Worm (Caenorhabditis elegans): ENCODE data around the gene cyh-1.
A peak's percentile ranks its signal among the peaks of the same experiment; 100 is the strongest.
"Not testable (repeated sequence)": the region's sequence is repeated elsewhere in the genome, so short reads cannot be mapped to it uniquely, and the experiment has no call there.

Gene cyh-1

ce11 chrII:3490797-3491196, 14.0 kb upstream of the cyh-1 start, which contains the start of gene fbxb-112:
fbxb-112 (plus strand) TSS chrII:3491097.
- TF ChIP-seq mep-1 (tag; optimal IDR thresholded peaks at IDR 0.05); hlh-1 (tag; optimal IDR thresholded peaks at IDR 0.05); tbx-8 (GFP tag; optimal IDR thresholded peaks at IDR 0.05): not testable (repeated sequence)

- TF ChIP-seq ces-1 (GFP tag; optimal IDR thresholded peaks at IDR 0.05) = no peak
These were observed 5.4 kb upstream of the cyh-1 start, which contains the start of gene Y49F6B.9 for ce11 chrII:3499386-3499785. Y49F6B.9 (minus strand) TSS chrII:3499387.

ce11 chrII:3500373-3500772, 4.4 kb upstream of the cyh-1 start:
- TF ChIP-seq nhr-28 (tag; optimal IDR thresholded peaks at IDR 0.05) (no peak), ceh-83 (GFP tag; optimal IDR thresholded peaks at IDR 0.05) (no peak), ces-1 (GFP tag; optimal IDR thresholded peaks at IDR 0.05) (no peak), sptf-1 (tag; optimal IDR thresholded peaks at IDR 0.05) (no peak), mls-2 (tag; optimal IDR thresholded peaks at IDR 0.05) (no peak), cnd-1 (tag; optimal IDR thresholded peaks at IDR 0.05) (no peak), zip-8 (tag; optimal IDR thresholded peaks at IDR 0.05) (no peak), tbx-8 (GFP tag; optimal IDR thresholded peaks at IDR 0.05) (no peak), nhr-237 (tag; optimal IDR thresholded peaks at IDR 0.05) (no peak), sem-2 (GFP tag; optimal IDR thresholded peaks at IDR 0.05) (no peak), M03D4.4 (tag; optimal IDR thresholded peaks at IDR 0.05) (no peak)

- TF ChIP-seq elt-3 (tag; optimal IDR thresholded peaks at IDR 0.05) (no peak), M03D4.4 (tag; optimal IDR thresholded peaks at IDR 0.05) (no peak), cnd-1 (tag; optimal IDR thresholded peaks at IDR 0.05) (no peak), nhr-2 (tag; optimal IDR thresholded peaks at IDR 0.05) (no peak), ceh-39 (tag; optimal IDR thresholded peaks at IDR 0.05) (no peak), sem-2 (GFP tag; optimal IDR thresholded peaks at IDR 0.05) (no peak), drap-1 (GFP tag; optimal IDR thresholded peaks at IDR 0.05) (no peak), mep-1 (tag; optimal IDR thresholded peaks at IDR 0.05) (no peak), lsy-2 (tag; optimal IDR thresholded peaks at IDR 0.05) (no peak), lin-32 (GFP tag; optimal IDR thresholded peaks at IDR 0.05) (no peak), mab-5 (tag; optimal IDR thresholded peaks at IDR 0.05) (no peak), zip-8 (tag; optimal IDR thresholded peaks at IDR 0.05) (no peak), flh-1 (GFP tag; optimal IDR thresholded peaks at IDR 0.05) (no peak), ztf-11 (tag; optimal IDR thresholded peaks at IDR 0.05) (no peak), pha-4 (tag; optimal IDR thresholded peaks at IDR 0.05) (no peak)
These were observed 2.8 kb upstream of the cyh-1 start for ce11 chrII:3502011-3502410.

DNA sequence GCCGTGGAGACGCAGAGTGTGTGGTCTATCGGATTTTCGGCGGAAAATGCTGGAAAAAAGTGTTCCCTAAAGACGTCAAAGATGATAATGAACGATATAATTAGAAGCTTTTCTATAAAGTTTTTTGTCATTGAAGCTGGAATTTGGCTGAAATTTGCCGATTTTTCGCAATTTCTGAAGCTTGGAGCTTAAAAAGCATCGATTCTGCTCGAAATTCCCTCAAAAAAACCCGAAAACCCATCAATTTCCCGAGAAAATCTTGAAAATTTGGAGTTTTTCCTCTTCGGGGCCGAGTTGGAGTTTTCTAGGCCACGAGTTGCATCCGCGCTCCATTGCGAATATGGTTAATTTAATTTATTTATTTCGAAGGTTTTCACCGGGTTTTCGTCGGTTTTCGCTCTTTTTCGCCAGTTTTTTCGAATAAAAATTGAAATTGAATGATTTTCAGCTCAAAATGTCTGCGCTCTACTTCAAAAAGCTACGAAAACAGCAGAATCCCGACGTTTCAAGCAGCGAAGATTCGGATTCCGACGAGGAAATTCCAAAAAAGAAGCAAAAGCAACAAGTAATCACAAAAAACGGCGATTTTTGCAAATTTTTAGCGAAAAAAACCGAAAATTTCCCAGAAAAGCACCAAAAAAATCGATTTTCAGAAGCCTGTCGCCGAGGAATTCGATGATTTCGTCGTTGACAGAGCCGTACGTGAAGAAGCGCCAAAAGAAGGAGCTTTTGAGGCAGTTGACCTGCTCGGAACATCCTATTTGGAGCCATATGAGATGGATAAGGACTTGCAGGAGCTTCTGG, 2.1 kb upstream of the cyh-1 start, which contains the start of the genes col-71 and Y49F6B.2:
col-71 (minus strand) TSS at position 51 of the 804 bp plus-strand sequence.
Y49F6B.2 (plus strand) TSS at position 449 of the 804 bp plus-strand sequence.
- no peak for TF ChIP-seq sem-2 (GFP tag; optimal IDR thresholded peaks at IDR 0.05)
- no peak for TF ChIP-seq ceh-83 (GFP tag; optimal IDR thresholded peaks at IDR 0.05)
- TF ChIP-seq mab-5 (tag; optimal IDR thresholded peaks at IDR 0.05) = peak; percentile 65
- peak; percentile 5 for TF ChIP-seq ceh-39 (tag; optimal IDR thresholded peaks at IDR 0.05)
- peak; percentile 46 for TF ChIP-seq nhr-237 (tag; optimal IDR thresholded peaks at IDR 0.05)
- no peak for TF ChIP-seq nhr-12 (tag; optimal IDR thresholded peaks at IDR 0.05)
- peak; percentile 73 for TF ChIP-seq lin-13 (tag; optimal IDR thresholded peaks at IDR 0.05)
- no peak for TF ChIP-seq nhr-28 (tag; optimal IDR thresholded peaks at IDR 0.05)
- TF ChIP-seq lsy-2 (tag; optimal IDR thresholded peaks at IDR 0.05) = peak; percentile 51
- no peak for TF ChIP-seq lin-32 (GFP tag; optimal IDR thresholded peaks at IDR 0.05)
- peak; percentile 53 for TF ChIP-seq mls-2 (tag; optimal IDR thresholded peaks at IDR 0.05)
- TF ChIP-seq blmp-1 (tag; optimal IDR thresholded peaks at IDR 0.05) = no peak
- TF ChIP-seq flh-1 (GFP tag; optimal IDR thresholded peaks at IDR 0.05) = no peak
- no peak for TF ChIP-seq elt-3 (tag; optimal IDR thresholded peaks at IDR 0.05)
- peak; percentile 68 for TF ChIP-seq sptf-1 (tag; optimal IDR thresholded peaks at IDR 0.05)
- TF ChIP-seq drap-1 (GFP tag; optimal IDR thresholded peaks at IDR 0.05) = no peak
- no peak for TF ChIP-seq nhr-2 (tag; optimal IDR thresholded peaks at IDR 0.05)
- no peak for TF ChIP-seq unc-62 (GFP tag; optimal IDR thresholded peaks at IDR 0.05)
- peak; percentile 25 for TF ChIP-seq unc-120 (tag; optimal IDR thresholded peaks at IDR 0.05; ENCODE audit: poor library complexity, severe bottlenecking)
- peak; percentile 5 for TF ChIP-seq ceh-43 (GFP tag; optimal IDR thresholded peaks at IDR 0.05)
- TF ChIP-seq pha-4 (tag; optimal IDR thresholded peaks at IDR 0.05) = peak; percentile 46
- no peak for TF ChIP-seq M03D4.4 (tag; optimal IDR thresholded peaks at IDR 0.05)
- TF ChIP-seq bed-3 (GFP tag; optimal IDR thresholded peaks at IDR 0.05) = peak; percentile 9
- no peak for TF ChIP-seq ztf-11 (tag; optimal IDR thresholded peaks at IDR 0.05)
- no peak for TF ChIP-seq nhr-76 (tag; optimal IDR thresholded peaks at IDR 0.05)
- TF ChIP-seq ham-2 (GFP tag; optimal IDR thresholded peaks at IDR 0.05) = no peak
- TF ChIP-seq elt-1 (tag; optimal IDR thresholded peaks at IDR 0.05; ENCODE audit: borderline replicate concordance, insufficient read depth) = no peak
- no peak for TF ChIP-seq snpc-4 (tag; optimal IDR thresholded peaks at IDR 0.05)
- peak; percentile 48 for TF ChIP-seq cnd-1 (tag; optimal IDR thresholded peaks at IDR 0.05)
- no peak for TF ChIP-seq zip-8 (tag; optimal IDR thresholded peaks at IDR 0.05)
- TF ChIP-seq unc-39 (tag; optimal IDR thresholded peaks at IDR 0.05) = no peak
- peak; percentile 99 for TF ChIP-seq ces-1 (GFP tag; optimal IDR thresholded peaks at IDR 0.05)
- TF ChIP-seq hlh-1 (tag; optimal IDR thresholded peaks at IDR 0.05) = no peak
- peak; percentile 58 for TF ChIP-seq mep-1 (tag; optimal IDR thresholded peaks at IDR 0.05)
- peak; percentile 21 for TF ChIP-seq tbx-8 (GFP tag; optimal IDR thresholded peaks at IDR 0.05)
